Worm (Caenorhabditis elegans): ENCODE data around the gene W09H1.1.
A peak's percentile ranks its signal among the peaks of the same experiment; 100 is the strongest.

DNA sequence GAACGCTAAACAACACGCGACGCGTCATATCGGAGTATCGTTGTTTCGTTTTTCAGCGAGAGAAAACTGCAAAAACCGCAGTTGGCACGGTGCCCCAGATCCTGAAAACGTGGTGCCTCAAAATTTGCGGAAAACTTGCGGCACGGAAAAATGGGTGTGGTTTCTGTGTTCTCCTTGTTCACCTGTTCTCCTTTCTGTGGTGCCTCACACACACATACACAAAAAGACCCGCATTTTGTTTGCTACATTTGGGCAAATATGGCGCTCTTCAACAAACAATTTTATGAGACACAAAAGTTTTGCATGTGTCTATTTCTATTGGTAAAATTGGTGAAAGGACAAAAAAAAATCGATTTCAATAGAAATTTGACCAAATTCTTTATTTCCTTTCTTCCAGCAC, 17.5 kb upstream of the W09H1.1 start:
- TF ChIP-seq repo-1 (tag; optimal IDR thresholded peaks at IDR 0.05) = no peak
- TF ChIP-seq ceh-100 (GFP tag; IDR thresholded peaks at IDR 0.05) = peak; percentile 60
- TF ChIP-seq ama-1 (optimal IDR thresholded peaks at IDR 0.05) = no peak
- TF ChIP-seq ama-1 (GFP tag; optimal IDR thresholded peaks at IDR 0.05) = no peak
- TF ChIP-seq B0261.1 (tag; optimal IDR thresholded peaks at IDR 0.05) = no peak
- no peak for TF ChIP-seq F57A8.1 (GFP tag; optimal IDR thresholded peaks at IDR 0.05)
- no peak for TF ChIP-seq him-1 (tag; optimal IDR thresholded peaks at IDR 0.05)
- no peak for TF ChIP-seq snpc-4 (GFP tag; optimal IDR thresholded peaks at IDR 0.05)
- TF ChIP-seq snpc-4 (tag; optimal IDR thresholded peaks at IDR 0.05) = no peak
- TF ChIP-seq tbx-9 (tag; optimal IDR thresholded peaks at IDR 0.05; ENCODE audit: borderline replicate concordance) = no peak
- no peak for TF ChIP-seq unc-130 (GFP tag; optimal IDR thresholded peaks at IDR 0.05)
- no peak for TF ChIP-seq T07F8.4 (tag; optimal IDR thresholded peaks at IDR 0.05)
- no peak for TF ChIP-seq dpl-1 (GFP tag; optimal IDR thresholded peaks at IDR 0.05)
- no peak for TF ChIP-seq attf-6 (GFP tag; IDR thresholded peaks at IDR 0.05)

Measured in whole organism, young adult.